Worm (Caenorhabditis elegans) whole organism, L1 larva: ENCODE measurements around the gene R04B5.7.

ENCODE experiments used
- C04F5.9 ChIP-seq: sonication (generic microtip); optimal IDR thresholded peaks from 2 replicates; lab custom pipeline; 2016; ENCODE audit warnings: missing genetic modification characterization, missing compliant biosample characterization
- C16A3.4 ChIP-seq: fragments of 150-350 bp; optimal IDR thresholded peaks from 2 replicates; lab custom pipeline; 2014; ENCODE audit warnings: missing biosample characterization, missing genetic modification characterization
- C34B4.2 ChIP-seq: sonication (generic microtip); optimal IDR thresholded peaks from 2 replicates; lab custom pipeline; 2017; ENCODE audit warnings: mild to moderate bottlenecking, missing genetic modification characterization, missing compliant biosample characterization
- F16B12.6 ChIP-seq: fragments of 150-350 bp; optimal IDR thresholded peaks from 2 replicates; lab custom pipeline; 2014; ENCODE audit warnings: missing biosample characterization, missing genetic modification characterization
- aha-1 ChIP-seq: fragments of 150-350 bp; optimal IDR thresholded peaks from 2 replicates; lab custom pipeline; 2014; ENCODE audit warnings: missing biosample characterization, missing genetic modification characterization
- ama-1 ChIP-seq: fragments of 150-350 bp; optimal IDR thresholded peaks from 2 replicates; lab custom pipeline; 2014
- blmp-1 ChIP-seq: fragments of 150-350 bp; optimal IDR thresholded peaks from 2 replicates; lab custom pipeline; 2014; ENCODE audit warnings: missing biosample characterization, missing genetic modification characterization
- ceh-82 ChIP-seq, 3 experiments: fragments of 150-350 bp in 1 of 3; sonication (generic microtip) in 2 of 3; optimal IDR thresholded peaks; 2 replicates each; lab custom pipeline; 2014 to 2017; ENCODE audit warnings: missing biosample characterization in 3 of 3, missing genetic modification characterization in 3 of 3
- dpl-1 ChIP-seq, 3 experiments: fragments of 150-350 bp in 2 of 3; sonication (generic microtip) in 1 of 3; optimal IDR thresholded peaks; 2 replicates each; lab custom pipeline; 2014 to 2017; ENCODE audit warnings: missing biosample characterization in 3 of 3, missing genetic modification characterization in 3 of 3, missing genetic modification reagents in 3 of 3
- egl-27 ChIP-seq, 2 experiments: fragments of 150-350 bp in 1 of 2; sonication (generic microtip); optimal IDR thresholded peaks; 3 replicates each; lab custom pipeline; 2017 to 2018; ENCODE audit warnings: missing biosample characterization in 2 of 2, missing genetic modification characterization in 2 of 2, missing genetic modification reagents in 2 of 2
- elt-2 ChIP-seq: sonication (generic microtip); optimal IDR thresholded peaks from 2 replicates; lab custom pipeline; 2016; ENCODE audit warnings: missing genetic modification characterization, mild to moderate bottlenecking, inconsistent platforms, missing compliant biosample characterization, missing genetic modification reagents
- ets-5 ChIP-seq: fragments of 200-800 bp; sonication (Bioruptor generic); IDR thresholded peaks from 2 replicates; pipeline ENCODE4 v1.3.6; 2022; ENCODE audit warnings: missing genetic modification characterization, missing compliant biosample characterization
- fkh-10 ChIP-seq: sonication (generic microtip); optimal IDR thresholded peaks from 2 replicates; lab custom pipeline; 2017; ENCODE audit warnings: missing biosample characterization, missing genetic modification reagents, missing genetic modification characterization
- fkh-4 ChIP-seq: sonication (generic microtip); optimal IDR thresholded peaks from 2 replicates; lab custom pipeline; 2016; ENCODE audit warnings: missing compliant biosample characterization, missing genetic modification characterization, borderline replicate concordance
- fkh-8 ChIP-seq: sonication (generic microtip); optimal IDR thresholded peaks from 2 replicates; lab custom pipeline; 2016; ENCODE audit warnings: mild to moderate bottlenecking, missing genetic modification characterization, missing compliant biosample characterization
- fos-1 ChIP-seq: fragments of 150-350 bp; optimal IDR thresholded peaks from 2 replicates; lab custom pipeline; 2014; ENCODE audit warnings: missing biosample characterization, missing genetic modification characterization
- grh-1 ChIP-seq: fragments of 200-800 bp; sonication (Bioruptor generic); IDR thresholded peaks from 2 replicates; pipeline ENCODE4 v1.3.6; 2022; ENCODE audit warnings: missing genetic modification reagents, missing genetic modification characterization, missing compliant biosample characterization
- hlh-4 ChIP-seq: sonication (generic microtip); optimal IDR thresholded peaks from 2 replicates; lab custom pipeline; 2016; ENCODE audit warnings: mild to moderate bottlenecking, missing genetic modification characterization, missing compliant biosample characterization
- jun-1 ChIP-seq: fragments of 150-350 bp; optimal IDR thresholded peaks from 2 replicates; lab custom pipeline; 2014; ENCODE audit warnings: missing biosample characterization, missing genetic modification reagents, missing genetic modification characterization
- lin-14 ChIP-seq: fragments of 200-800 bp; sonication (Bioruptor generic); optimal IDR thresholded peaks from 2 replicates; lab custom pipeline; 2018; ENCODE audit warnings: mild to moderate bottlenecking, missing genetic modification characterization, moderate library complexity, missing compliant biosample characterization
- lin-15B ChIP-seq: fragments of 150-350 bp; sonication (generic microtip); optimal IDR thresholded peaks from 3 replicates; lab custom pipeline; 2014; ENCODE audit warnings: missing biosample characterization, missing genetic modification characterization
- lir-3 ChIP-seq: sonication (generic microtip); optimal IDR thresholded peaks from 2 replicates; lab custom pipeline; 2016; ENCODE audit warnings: mild to moderate bottlenecking, missing genetic modification characterization, moderate library complexity, missing compliant biosample characterization; ENCODE audit not compliant: poor library complexity
- lsy-2 ChIP-seq, 2 experiments: fragments of 150-350 bp; optimal IDR thresholded peaks; 2 replicates each; lab custom pipeline; 2014; ENCODE audit warnings: missing biosample characterization in 2 of 2, missing genetic modification characterization in 2 of 2
- mdl-1 ChIP-seq, 2 experiments: fragments of 150-350 bp; optimal IDR thresholded peaks; 2 replicates each; lab custom pipeline; 2014 to 2017; ENCODE audit warnings: missing biosample characterization in 2 of 2, missing genetic modification characterization in 2 of 2, inconsistent platforms in 1 of 2
- mep-1 ChIP-seq: fragments of 150-350 bp; optimal IDR thresholded peaks from 2 replicates; lab custom pipeline; 2014; ENCODE audit warnings: missing biosample characterization, missing genetic modification characterization
- nhr-19 ChIP-seq: fragments of 200-800 bp; sonication (Bioruptor generic); conservative IDR thresholded peaks from 2 replicates; pipeline ENCODE4 v1.3.6; 2022; ENCODE audit warnings: missing genetic modification characterization, missing compliant biosample characterization
- nhr-237 ChIP-seq: fragments of 150-350 bp; optimal IDR thresholded peaks from 2 replicates; lab custom pipeline; 2014; ENCODE audit warnings: missing biosample characterization, missing genetic modification characterization
- nhr-47 ChIP-seq: sonication (generic microtip); optimal IDR thresholded peaks from 2 replicates; lab custom pipeline; 2016; ENCODE audit warnings: mild to moderate bottlenecking, missing genetic modification characterization, moderate library complexity, missing compliant biosample characterization
- nhr-77 ChIP-seq: fragments of 150-350 bp; optimal IDR thresholded peaks from 2 replicates; lab custom pipeline; 2014; ENCODE audit warnings: missing biosample characterization, missing genetic modification characterization
- nhr-85 ChIP-seq: sonication (generic microtip); peaks from one replicate; lab custom pipeline; 2016; ENCODE audit warnings: missing genetic modification characterization, inconsistent platforms, missing compliant biosample characterization
- pag-3 ChIP-seq: sonication (generic microtip); optimal IDR thresholded peaks from 2 replicates; lab custom pipeline; 2017; ENCODE audit warnings: missing genetic modification characterization, mild to moderate bottlenecking, missing compliant biosample characterization, antibody characterized with exemption, borderline replicate concordance; ENCODE audit not compliant: insufficient read depth
- pax-3 ChIP-seq: fragments of 200-800 bp; sonication (Bioruptor generic); optimal IDR thresholded peaks from 2 replicates; lab custom pipeline; 2018; ENCODE audit warnings: mild to moderate bottlenecking, missing genetic modification characterization, moderate library complexity, missing compliant biosample characterization
- pqm-1 ChIP-seq: sonication (generic microtip); optimal IDR thresholded peaks from 3 replicates; lab custom pipeline; 2017; ENCODE audit warnings: missing biosample characterization, missing genetic modification characterization
- skn-1 ChIP-seq: fragments of 150-350 bp; optimal IDR thresholded peaks from 2 replicates; lab custom pipeline; 2014; ENCODE audit warnings: missing biosample characterization, missing genetic modification characterization
- snu-23 ChIP-seq: sonication (generic microtip); optimal IDR thresholded peaks from 2 replicates; lab custom pipeline; 2016; ENCODE audit warnings: missing genetic modification characterization, missing compliant biosample characterization
- sox-4 ChIP-seq: sonication (generic microtip); optimal IDR thresholded peaks from 2 replicates; lab custom pipeline; 2016; ENCODE audit warnings: missing genetic modification characterization, missing compliant biosample characterization
- tbx-2 ChIP-seq: sonication (generic microtip); optimal IDR thresholded peaks from 2 replicates; lab custom pipeline; 2016; ENCODE audit warnings: missing genetic modification characterization, missing compliant biosample characterization
- tlp-1 ChIP-seq: fragments of 150-350 bp; optimal IDR thresholded peaks from 2 replicates; lab custom pipeline; 2014; ENCODE audit warnings: missing biosample characterization, missing genetic modification characterization
- unc-130 ChIP-seq: fragments of 150-350 bp; optimal IDR thresholded peaks from 2 replicates; lab custom pipeline; 2017; ENCODE audit warnings: missing biosample characterization, missing genetic modification characterization, inconsistent platforms
- unc-86 ChIP-seq: sonication (generic microtip); optimal IDR thresholded peaks from 2 replicates; lab custom pipeline; 2016; ENCODE audit warnings: missing genetic modification characterization, missing compliant biosample characterization
- unc-98 ChIP-seq: fragments of 200-800 bp; sonication (Bioruptor generic); IDR thresholded peaks from 2 replicates; pipeline ENCODE4 v1.3.6; 2022; ENCODE audit warnings: missing genetic modification characterization, missing compliant biosample characterization
- vab-15 ChIP-seq: sonication (generic microtip); optimal IDR thresholded peaks from 2 replicates; lab custom pipeline; 2017; ENCODE audit warnings: missing genotype, mild to moderate bottlenecking, missing genetic modification characterization, missing compliant biosample characterization
- zip-4 ChIP-seq: fragments of 200-800 bp; sonication (Bioruptor generic); optimal IDR thresholded peaks from 2 replicates; lab custom pipeline; 2018; ENCODE audit warnings: mild to moderate bottlenecking, missing genetic modification characterization, moderate library complexity, missing compliant biosample characterization
- ztf-11 ChIP-seq, 2 experiments: sonication (generic microtip); optimal IDR thresholded peaks; 2 replicates each; lab custom pipeline; 2016 to 2017; ENCODE audit warnings: missing genetic modification characterization in 2 of 2, missing biosample characterization in 1 of 2, missing compliant biosample characterization in 1 of 2

R04B5.7 gene

ce11 chrV:10080905-10081304 lies 9.5 kb downstream of the R04B5.7 start:
- TF ChIP-seq ceh-82 (tag; optimal IDR thresholded peaks at IDR 0.05; lab: Kevin White, UChicago) = no peak
- no peak for TF ChIP-seq snu-23 (GFP tag; lab: Kevin White, UChicago)
- TF ChIP-seq ztf-11 (tag; optimal IDR thresholded peaks at IDR 0.05; lab: Kevin White, UChicago) = no peak
- no peak for TF ChIP-seq lin-14 (GFP tag; lab: Kevin White, UChicago)
- TF ChIP-seq sox-4 (tag; lab: Kevin White, UChicago) = no peak
- no peak for TF ChIP-seq tbx-2
- TF ChIP-seq aha-1 (tag; lab: Kevin White, UChicago) = no peak
- TF ChIP-seq nhr-85 (tag; lab: Kevin White, UChicago) = no peak
- no peak for TF ChIP-seq lir-3 (tag; lab: Kevin White, UChicago)
- no peak for TF ChIP-seq lin-15B (tag; lab: Kevin White, UChicago)
- TF ChIP-seq fos-1 (tag; lab: Kevin White, UChicago) = no peak
- TF ChIP-seq F16B12.6 = no peak
- no peak for TF ChIP-seq ama-1 (lab: Kevin White, UChicago)
- TF ChIP-seq unc-98 = no peak
- TF ChIP-seq nhr-19 (GFP tag; lab: Robert Waterston, UW) = no peak
- TF ChIP-seq egl-27 (tag; optimal IDR thresholded peaks at IDR 0.05; lab: Kevin White, UChicago) = no peak
- TF ChIP-seq mdl-1 (tag; optimal IDR thresholded peaks at IDR 0.05; lab: Kevin White, UChicago) = no peak
- TF ChIP-seq, all 84 proteins: peak for 0

ce11 chrV:10078244-10078643 lies 12.1 kb downstream of the R04B5.7 start, which contains the start of gene R04B5.1:
Gene R04B5.1, minus strand, starts transcription at chrV:10078344.
- TF ChIP-seq C16A3.4 (tag; lab: Kevin White, UChicago) (no peak), tlp-1 (tag; lab: Kevin White, UChicago) (no peak), lsy-2 (tag; optimal IDR thresholded peaks at IDR 0.05; lab: Kevin White, UChicago) (no peak), ets-5 (GFP tag; lab: Robert Waterston, UW) (no peak), vab-15 (no peak), fkh-10 (GFP tag; lab: Kevin White, UChicago) (no peak), blmp-1 (no peak), jun-1 (tag; lab: Kevin White, UChicago) (no peak), mep-1 (tag; lab: Kevin White, UChicago) (no peak), dpl-1 (GFP tag; optimal IDR thresholded peaks at IDR 0.05; lab: Kevin White, UChicago) (no peak), zip-4 (GFP tag; lab: Kevin White, UChicago) (no peak), unc-130 (tag; lab: Kevin White, UChicago) (no peak), C34B4.2 (tag; lab: Kevin White, UChicago) (no peak), tbx-2 (no peak), nhr-237 (no peak), nhr-77 (tag; lab: Kevin White, UChicago) (no peak), ztf-11 (tag; optimal IDR thresholded peaks at IDR 0.05; lab: Kevin White, UChicago) (no peak)
- TF ChIP-seq, all 84 proteins: peak for 0

ce11 chrV:10075441-10075840 lies 14.9 kb downstream of the R04B5.7 start, which contains the start of gene F57A8.7:
Gene F57A8.7, plus strand, starts transcription at chrV:10075741.
- no peak for TF ChIP-seq zip-4 (GFP tag; lab: Kevin White, UChicago)
- no peak for TF ChIP-seq grh-1 (GFP tag; lab: Robert Waterston, UW)
- TF ChIP-seq tbx-2 = no peak
- TF ChIP-seq vab-15 = no peak
- no peak for TF ChIP-seq hlh-4
- no peak for TF ChIP-seq unc-86 (tag; lab: Kevin White, UChicago)
- no peak for TF ChIP-seq pqm-1
- TF ChIP-seq skn-1 (tag; lab: Kevin White, UChicago) = no peak
- no peak for TF ChIP-seq fkh-8
- TF ChIP-seq pag-3 (tag; lab: Kevin White, UChicago) = no peak
- no peak for TF ChIP-seq C04F5.9
- no peak for TF ChIP-seq elt-2 (tag; lab: Kevin White, UChicago)
- TF ChIP-seq nhr-47 (tag; lab: Kevin White, UChicago) = no peak
- no peak for TF ChIP-seq C16A3.4 (tag; lab: Kevin White, UChicago)
- TF ChIP-seq fkh-4 (tag; lab: Kevin White, UChicago) = no peak
- TF ChIP-seq snu-23 (GFP tag; lab: Kevin White, UChicago) = no peak
- TF ChIP-seq pax-3 (tag; lab: Kevin White, UChicago) = no peak
- TF ChIP-seq aha-1 (tag; lab: Kevin White, UChicago) = no peak
- TF ChIP-seq, all 84 proteins: peak for 0
